Worm (Caenorhabditis elegans): ENCODE measurements around the gene C04C3.14.

ce11 chrIV:3368638-3369247, 26.9 kb upstream of the C04C3.14 start, which contains the start of gene vha-19:
- TF ChIP-seq flt-1 (GFP tag; IDR thresholded peaks at IDR 0.05) = no peak
- no peak for TF ChIP-seq ref-1 (GFP tag; conservative IDR thresholded peaks at IDR 0.05)
- no peak for TF ChIP-seq T22C8.4 (GFP tag; IDR thresholded peaks at IDR 0.05)
- TF ChIP-seq ztf-23 (GFP tag; IDR thresholded peaks at IDR 0.05) = no peak
- TF ChIP-seq tab-1 (GFP tag; IDR thresholded peaks at IDR 0.05) = no peak
- TF ChIP-seq cog-1 (tag; optimal IDR thresholded peaks at IDR 0.05) = no peak
- no peak for TF ChIP-seq ztf-29 (GFP tag; IDR thresholded peaks at IDR 0.05)
- no peak for TF ChIP-seq med-1 (GFP tag; optimal IDR thresholded peaks at IDR 0.05; ENCODE audit: insufficient read depth)

Data from whole organism, midembryonic.